Worm (Caenorhabditis elegans): Measurements from ENCODE around the gene ndx-9.

Gene ndx-9

DNA sequence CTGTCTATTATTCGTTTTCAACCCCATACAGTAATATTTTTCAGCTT lies 26.6 kb upstream of the ndx-9 start, which contains the start of gene kdin-1:
TSS of gene kdin-1 (plus strand) at position 38 of the 47 bp plus-strand sequence.
- TF ChIP-seq ahr-1 (tag; optimal IDR thresholded peaks at IDR 0.05) (no peak), unc-86 (tag; optimal IDR thresholded peaks at IDR 0.05) (no peak), ceh-24 (tag; optimal IDR thresholded peaks at IDR 0.05) (no peak), Y22D7AL.16 (tag; optimal IDR thresholded peaks at IDR 0.05) (no peak), lim-6 (tag; optimal IDR thresholded peaks at IDR 0.05) (no peak), elt-4 (tag; optimal IDR thresholded peaks at IDR 0.05) (no peak), sdc-2 (tag; optimal IDR thresholded peaks at IDR 0.05) (no peak), hlh-30 (tag; optimal IDR thresholded peaks at IDR 0.05; ENCODE audit: insufficient read depth) (no peak), ceh-30 (tag; optimal IDR thresholded peaks at IDR 0.05) (no peak), fkh-6 (tag; optimal IDR thresholded peaks at IDR 0.05) (no peak), pha-2 (tag; optimal IDR thresholded peaks at IDR 0.05) (no peak)

DNA sequence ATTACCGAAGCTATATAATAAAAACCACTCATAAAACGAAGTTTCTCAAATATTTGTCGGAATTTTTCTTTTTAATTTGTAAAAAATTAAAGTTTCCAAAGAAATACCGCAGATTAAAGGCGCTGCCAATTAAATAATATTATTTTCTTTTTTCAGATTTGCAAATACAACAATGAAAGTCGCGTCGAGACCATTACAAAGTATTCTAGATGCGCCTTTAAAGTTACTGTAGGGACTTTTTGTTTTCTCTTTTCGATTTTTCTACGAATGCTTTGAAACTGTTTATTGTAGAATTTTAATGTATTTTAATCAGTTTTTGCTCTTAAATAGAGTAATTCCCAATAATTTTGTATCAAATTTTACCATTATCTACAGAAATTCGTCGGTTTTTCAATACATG lies 26.4 kb upstream of the ndx-9 start:
- TF ChIP-seq hlh-6 (tag; optimal IDR thresholded peaks at IDR 0.05): no peak
- TF ChIP-seq zip-5 (tag; optimal IDR thresholded peaks at IDR 0.05): no peak
- no peak for TF ChIP-seq npax-4 (tag; optimal IDR thresholded peaks at IDR 0.05)
- no peak for TF ChIP-seq ceh-14 (tag; optimal IDR thresholded peaks at IDR 0.05)
- TF ChIP-seq ama-1 (optimal IDR thresholded peaks at IDR 0.05): no peak
- TF ChIP-seq pha-4 (tag; optimal IDR thresholded peaks at IDR 0.05): no peak
- TF ChIP-seq elt-2 (tag; optimal IDR thresholded peaks at IDR 0.05): no peak
- no peak for TF ChIP-seq fkh-6 (tag; optimal IDR thresholded peaks at IDR 0.05)
- no peak for TF ChIP-seq tbx-2 (tag; optimal IDR thresholded peaks at IDR 0.05)
- TF ChIP-seq eyg-1 (tag; optimal IDR thresholded peaks at IDR 0.05): no peak
- no peak for TF ChIP-seq unc-86 (tag; optimal IDR thresholded peaks at IDR 0.05)
- TF ChIP-seq pat-9 (tag; optimal IDR thresholded peaks at IDR 0.05): no peak

DNA sequence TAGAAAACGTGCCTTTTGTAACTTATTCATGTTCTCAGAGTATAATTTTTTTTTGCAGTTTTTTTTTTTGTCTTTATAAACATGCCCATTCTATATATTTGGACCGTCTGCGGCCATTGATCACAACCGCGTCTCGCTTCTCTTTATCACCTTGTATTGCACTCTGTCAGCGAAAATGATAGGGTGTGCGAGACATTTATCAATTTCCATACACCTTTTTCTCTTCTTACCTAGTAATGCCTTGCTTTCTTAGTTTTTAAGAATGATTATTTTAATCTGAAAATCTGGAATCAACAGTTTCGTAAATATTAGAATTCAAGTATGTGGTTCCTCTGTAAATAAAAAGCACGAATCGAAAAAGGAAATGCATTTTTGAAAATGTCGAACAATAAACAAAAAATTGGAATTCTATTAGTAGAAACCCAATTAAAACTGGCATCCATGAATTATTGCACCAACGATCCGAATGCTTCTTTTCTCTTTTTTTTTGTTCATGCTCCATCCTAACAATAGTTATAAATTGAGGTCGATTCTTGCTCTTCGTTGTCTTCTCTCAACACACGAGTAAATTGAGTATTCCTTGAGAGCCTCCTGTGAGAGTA lies 25.4 kb upstream of the ndx-9 start:
- TF ChIP-seq ceh-45 (GFP tag; IDR thresholded peaks at IDR 0.05) (no peak), pqm-1 (tag; optimal IDR thresholded peaks at IDR 0.05) (no peak), unc-42 (tag; optimal IDR thresholded peaks at IDR 0.05) (peak; percentile 32), elt-2 (tag; optimal IDR thresholded peaks at IDR 0.05) (peak; percentile 44), unc-86 (tag; optimal IDR thresholded peaks at IDR 0.05) (no peak)

DNA sequence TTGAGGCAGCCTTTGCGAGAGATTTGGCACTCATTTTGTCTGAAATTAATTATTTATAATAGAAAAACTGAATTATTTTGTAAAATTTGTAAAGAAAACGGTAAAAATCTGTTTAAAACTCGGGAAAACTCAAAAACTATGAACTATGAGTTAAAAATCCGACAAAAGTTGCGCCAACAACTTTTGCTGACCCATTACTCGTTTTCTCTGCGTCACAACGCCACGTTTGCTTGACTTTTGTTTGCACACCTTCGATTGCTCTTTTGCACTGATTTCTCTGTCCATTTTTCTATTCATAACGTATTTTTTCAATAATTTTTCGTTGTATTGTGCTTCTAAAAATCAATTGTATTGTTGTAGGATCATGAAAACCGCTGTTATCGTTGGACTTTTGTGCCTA lies 24.4 kb upstream of the ndx-9 start, which contains the start of gene fkb-1:
TSS of gene fkb-1 (plus strand) at position 361 of the 400 bp plus-strand sequence.
- TF ChIP-seq odd-2 (tag; optimal IDR thresholded peaks at IDR 0.05) (no peak), nfya-1 (tag; optimal IDR thresholded peaks at IDR 0.05) (peak; percentile 35), ceh-14 (tag; optimal IDR thresholded peaks at IDR 0.05) (no peak), ceh-31 (tag; optimal IDR thresholded peaks at IDR 0.05) (no peak), Y22D7AL.16 (tag; optimal IDR thresholded peaks at IDR 0.05) (no peak), gmeb-2 (tag; optimal IDR thresholded peaks at IDR 0.05) (no peak), sdc-2 (tag; optimal IDR thresholded peaks at IDR 0.05) (no peak), madf-2 (tag; optimal IDR thresholded peaks at IDR 0.05) (no peak), elt-2 (tag; optimal IDR thresholded peaks at IDR 0.05) (peak; percentile 19), ceh-19 (GFP tag; optimal IDR thresholded peaks at IDR 0.05) (no peak), T23F11.4 (GFP tag; optimal IDR thresholded peaks at IDR 0.05) (no peak), dve-1 (tag; optimal IDR thresholded peaks at IDR 0.05) (no peak), unc-86 (tag; optimal IDR thresholded peaks at IDR 0.05) (no peak), unc-3 (GFP tag; conservative IDR thresholded peaks at IDR 0.05) (no peak), unc-3 (tag; optimal IDR thresholded peaks at IDR 0.05) (no peak), pax-1 (tag; optimal IDR thresholded peaks at IDR 0.05) (peak; percentile 60), K02D7.2 (tag; optimal IDR thresholded peaks at IDR 0.05) (no peak)

DNA sequence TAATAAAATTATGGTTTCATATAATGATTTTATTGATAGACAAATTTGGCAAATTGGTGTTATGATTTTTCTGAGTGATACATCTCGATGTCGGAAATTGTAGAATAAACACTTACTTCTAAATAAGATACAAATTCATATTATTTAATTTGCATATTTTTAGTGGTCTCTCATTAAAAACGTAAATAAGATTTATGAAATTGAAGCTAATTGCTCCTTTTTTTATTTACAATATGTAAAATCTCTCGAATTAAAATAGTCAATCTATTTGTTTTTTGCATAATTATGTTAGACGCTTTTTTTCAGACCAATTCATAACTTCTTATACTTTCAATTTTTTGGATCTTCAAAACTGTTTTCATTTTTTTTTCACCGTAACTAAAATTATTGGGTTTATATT lies 20.5 kb upstream of the ndx-9 start, which contains the start of gene hrg-6:
TSS of gene hrg-6 (plus strand) at position 301 of the 400 bp plus-strand sequence.
- TF ChIP-seq lim-6 (tag; optimal IDR thresholded peaks at IDR 0.05): no peak
- TF ChIP-seq hlh-30 (tag; optimal IDR thresholded peaks at IDR 0.05; ENCODE audit: insufficient read depth): no peak
- TF ChIP-seq fkh-10 (GFP tag; optimal IDR thresholded peaks at IDR 0.05): no peak
- no peak for TF ChIP-seq ahr-1 (tag; optimal IDR thresholded peaks at IDR 0.05)
- no peak for TF ChIP-seq fkh-6 (tag; optimal IDR thresholded peaks at IDR 0.05)
- no peak for TF ChIP-seq K09A11.1 (tag; optimal IDR thresholded peaks at IDR 0.05; ENCODE audit: insufficient read depth)
- TF ChIP-seq tbx-7 (tag; optimal IDR thresholded peaks at IDR 0.05): no peak
- no peak for TF ChIP-seq dmd-4 (tag; optimal IDR thresholded peaks at IDR 0.05; ENCODE audit: borderline replicate concordance)
- TF ChIP-seq ceh-14 (tag; optimal IDR thresholded peaks at IDR 0.05): no peak
- TF ChIP-seq pax-1 (tag; optimal IDR thresholded peaks at IDR 0.05): no peak
- no peak for TF ChIP-seq unc-55 (GFP tag; optimal IDR thresholded peaks at IDR 0.05)
- no peak for TF ChIP-seq ceh-24 (tag; optimal IDR thresholded peaks at IDR 0.05)
- no peak for TF ChIP-seq unc-86 (tag; optimal IDR thresholded peaks at IDR 0.05)
- no peak for TF ChIP-seq F13H6.1 (tag; optimal IDR thresholded peaks at IDR 0.05)
- TF ChIP-seq ceh-31 (tag; optimal IDR thresholded peaks at IDR 0.05): no peak
- TF ChIP-seq sdc-2 (tag; optimal IDR thresholded peaks at IDR 0.05): no peak
- TF ChIP-seq ceh-9 (tag; optimal IDR thresholded peaks at IDR 0.05): no peak

Data from whole organism, late embryonic.